Fruit fly (Drosophila melanogaster) whole organism, embryonic: Measurements from ENCODE around the gene pdm2.

Experiments used
- Antp ChIP-seq: fragments of 200-800 bp; sonication (Bioruptor generic); optimal IDR thresholded peaks from 3 replicates; lab custom pipeline; 2016; ENCODE audit warnings: missing biosample characterization, missing genetic modification characterization
- B-H1 ChIP-seq: fragments of 200-800 bp; sonication (Bioruptor generic); IDR thresholded peaks from 3 replicates; pipeline ENCODE4 v1.3.6; 2022; ENCODE audit warnings: missing biosample characterization, missing genetic modification characterization
- CG10267 ChIP-seq: fragments of 200-800 bp; sonication (Bioruptor generic); optimal IDR thresholded peaks from 2 replicates; lab custom pipeline; 2018; ENCODE audit warnings: missing biosample characterization, mild to moderate bottlenecking, missing genetic modification characterization, moderate library complexity
- CG10543 ChIP-seq: fragments of 200-800 bp; sonication (Bioruptor generic); optimal IDR thresholded peaks from 3 replicates; lab custom pipeline; 2017; ENCODE audit warnings: missing biosample characterization, mild to moderate bottlenecking, missing genetic modification characterization, moderate library complexity
- CG11695 ChIP-seq: fragments of 200-800 bp; sonication (Bioruptor generic); IDR thresholded peaks from 3 replicates; pipeline ENCODE4 v1.3.6; 2022; ENCODE audit warnings: missing biosample characterization, missing genetic modification characterization
- CG13296 ChIP-seq: fragments of 200-800 bp; sonication (Bioruptor generic); optimal IDR thresholded peaks from 3 replicates; lab custom pipeline; 2018; ENCODE audit warnings: missing biosample characterization, mild to moderate bottlenecking, missing genetic modification characterization
- CG14441 ChIP-seq: fragments of 200-800 bp; sonication (Bioruptor generic); IDR thresholded peaks from 2 replicates; pipeline ENCODE4 v1.3.6; 2022; ENCODE audit warnings: missing biosample characterization, missing genetic modification characterization
- CG17568 ChIP-seq: fragments of 200-800 bp; sonication (Bioruptor generic); optimal IDR thresholded peaks from 2 replicates; lab custom pipeline; 2018; ENCODE audit warnings: missing biosample characterization, mild to moderate bottlenecking, missing genetic modification characterization, moderate library complexity
- CG18619 ChIP-seq: fragments of 200-800 bp; sonication (Bioruptor generic); optimal IDR thresholded peaks from 3 replicates; lab custom pipeline; 2017; ENCODE audit warnings: missing biosample characterization, mild to moderate bottlenecking, missing genetic modification characterization
- CG32772 ChIP-seq: fragments of 200-800 bp; sonication (Bioruptor generic); IDR thresholded peaks from 2 replicates; pipeline ENCODE4 v1.3.6; 2022; ENCODE audit warnings: missing biosample characterization, missing genetic modification characterization
- CG43689 ChIP-seq: fragments of 200-800 bp; sonication (Bioruptor generic); IDR thresholded peaks from 2 replicates; pipeline ENCODE4 v1.3.6; 2022; ENCODE audit warnings: missing biosample characterization, missing genetic modification characterization
- CG4854 ChIP-seq: fragments of 200-800 bp; sonication (Bioruptor generic); optimal IDR thresholded peaks from 2 replicates; lab custom pipeline; 2016; ENCODE audit warnings: missing biosample characterization, missing genetic modification characterization, inconsistent platforms
- CG6272 ChIP-seq: fragments of 200-800 bp; sonication (Bioruptor generic); IDR thresholded peaks from 2 replicates; pipeline ENCODE4 v1.3.6; 2022; ENCODE audit warnings: missing biosample characterization, missing genetic modification characterization
- CG9797 ChIP-seq: fragments of 200-800 bp; sonication (Bioruptor generic); optimal IDR thresholded peaks from 3 replicates; lab custom pipeline; 2018; ENCODE audit warnings: missing biosample characterization, mild to moderate bottlenecking, missing genetic modification characterization
- CG9817 ChIP-seq: fragments of 200-800 bp; sonication (Bioruptor generic); optimal IDR thresholded peaks from 2 replicates; lab custom pipeline; 2018; ENCODE audit warnings: missing biosample characterization, mild to moderate bottlenecking, missing genetic modification characterization, moderate library complexity
- CG9932 ChIP-seq: fragments of 200-800 bp; sonication (Bioruptor generic); IDR thresholded peaks from 2 replicates; pipeline ENCODE4 v1.3.6; 2022; ENCODE audit warnings: missing biosample characterization, missing genetic modification characterization
- CHES-1-like ChIP-seq: fragments of 200-800 bp; sonication (Bioruptor generic); optimal IDR thresholded peaks from 2 replicates; lab custom pipeline; 2016; ENCODE audit warnings: missing biosample characterization, missing genetic modification characterization
- Dfd ChIP-seq, 2 experiments: fragments of >200 bp; optimal IDR thresholded peaks; 2 replicates each; lab custom pipeline; 2017; ENCODE audit warnings: missing biosample characterization in 2 of 2, missing genetic modification characterization in 2 of 2
- ERR ChIP-seq: fragments of 200-800 bp; sonication (Bioruptor generic); optimal IDR thresholded peaks from 2 replicates; lab custom pipeline; 2016; ENCODE audit warnings: missing biosample characterization, missing genetic modification characterization
- Ets65A ChIP-seq: fragments of 200-800 bp; sonication (Bioruptor generic); peaks from one replicate; lab custom pipeline; 2016; ENCODE audit warnings: missing biosample characterization, missing genetic modification characterization
- Fer2 ChIP-seq: fragments of 200-800 bp; sonication (Bioruptor generic); optimal IDR thresholded peaks from 2 replicates; lab custom pipeline; 2018; ENCODE audit warnings: missing biosample characterization, mild to moderate bottlenecking, missing genetic modification characterization, moderate library complexity
- HLH54F ChIP-seq: fragments of 200-800 bp; sonication (Bioruptor generic); optimal IDR thresholded peaks from 3 replicates; lab custom pipeline; 2016; ENCODE audit warnings: missing biosample characterization, missing genetic modification characterization
- Hr78 ChIP-seq, 2 experiments: fragments of 200-800 bp in 1 of 2; fragments of >200 bp in 1 of 2; sonication (Bioruptor generic) in 1 of 2; optimal IDR thresholded peaks; 2 replicates each; lab custom pipeline; 2017 to 2019; ENCODE audit warnings: missing biosample characterization in 2 of 2, missing genetic modification characterization in 2 of 2, mild to moderate bottlenecking in 1 of 2, moderate library complexity in 1 of 2
- NC2α ChIP-seq: fragments of 200-800 bp; sonication (Bioruptor generic); optimal IDR thresholded peaks from 2 replicates; lab custom pipeline; 2016; ENCODE audit warnings: missing biosample characterization, missing genetic modification characterization
- NK7.1 ChIP-seq: fragments of 200-800 bp; sonication (Bioruptor generic); optimal IDR thresholded peaks from 3 replicates; lab custom pipeline; 2016; ENCODE audit warnings: missing biosample characterization, missing genetic modification characterization
- Nf-YA ChIP-seq: fragments of 200-800 bp; sonication (Bioruptor generic); IDR thresholded peaks from 2 replicates; pipeline ENCODE4 v1.3.6; 2022; ENCODE audit warnings: missing biosample characterization, missing genetic modification characterization
- Oli ChIP-seq: fragments of 200-800 bp; sonication (Bioruptor generic); optimal IDR thresholded peaks from 2 replicates; lab custom pipeline; 2018; ENCODE audit warnings: missing biosample characterization, mild to moderate bottlenecking, missing genetic modification characterization, moderate library complexity
- Ravus ChIP-seq: fragments of 200-800 bp; sonication (Bioruptor generic); IDR thresholded peaks from 2 replicates; pipeline ENCODE4 v1.3.6; 2022; ENCODE audit warnings: missing biosample characterization, missing genetic modification characterization
- Ssrp ChIP-seq: fragments of 200-800 bp; sonication (Bioruptor generic); optimal IDR thresholded peaks from 2 replicates; lab custom pipeline; 2018; ENCODE audit warnings: missing biosample characterization, mild to moderate bottlenecking, missing genetic modification characterization, moderate library complexity
- amos ChIP-seq: fragments of 200-800 bp; sonication (Bioruptor generic); IDR thresholded peaks from 2 replicates; pipeline ENCODE4 v1.3.6; 2022; ENCODE audit warnings: missing biosample characterization, missing genetic modification characterization; ENCODE audit not compliant: partially characterized antibody
- ap ChIP-seq: fragments of 200-800 bp; sonication (Bioruptor generic); IDR thresholded peaks from 2 replicates; pipeline ENCODE4 v1.3.6; 2022; ENCODE audit warnings: missing biosample characterization, missing genetic modification characterization
- bab2 ChIP-seq: fragments of 200-800 bp; sonication (Bioruptor generic); optimal IDR thresholded peaks from 2 replicates; lab custom pipeline; 2016; ENCODE audit warnings: missing biosample characterization, missing genetic modification characterization
- bcd ChIP-seq: fragments of 200-800 bp; sonication (Bioruptor generic); optimal IDR thresholded peaks from 2 replicates; lab custom pipeline; 2017; ENCODE audit warnings: missing biosample characterization, mild to moderate bottlenecking, missing genetic modification characterization
- cas ChIP-seq: fragments of 200-800 bp; sonication (Bioruptor generic); IDR thresholded peaks from 2 replicates; pipeline ENCODE4 v1.3.6; 2022; ENCODE audit warnings: missing biosample characterization, missing genetic modification characterization
- ems ChIP-seq: fragments of 200-800 bp; sonication (Bioruptor generic); optimal IDR thresholded peaks from 3 replicates; lab custom pipeline; 2016; ENCODE audit warnings: missing biosample characterization, missing genetic modification characterization
- esg ChIP-seq: fragments of 200-800 bp; sonication (Bioruptor generic); conservative IDR thresholded peaks from 2 replicates; pipeline ENCODE4 v1.3.6; 2022; ENCODE audit warnings: missing biosample characterization, missing genetic modification characterization
- ewg ChIP-seq: fragments of 200-800 bp; sonication (Bioruptor generic); optimal IDR thresholded peaks from 3 replicates; lab custom pipeline; 2017; ENCODE audit warnings: mild to moderate bottlenecking, missing biosample characterization, missing genetic modification reagents, missing genetic modification characterization
- eyg ChIP-seq: fragments of 200-800 bp; sonication (Bioruptor generic); optimal IDR thresholded peaks from 3 replicates; lab custom pipeline; 2016; ENCODE audit warnings: missing biosample characterization, missing genetic modification characterization
- ftz-f1 ChIP-seq: fragments of 200-800 bp; sonication (Bioruptor generic); optimal IDR thresholded peaks from 2 replicates; lab custom pipeline; 2016; ENCODE audit warnings: missing biosample characterization, missing genetic modification characterization
- fu2 ChIP-seq: fragments of 200-800 bp; sonication (Bioruptor generic); optimal IDR thresholded peaks from 2 replicates; lab custom pipeline; 2016; ENCODE audit warnings: missing biosample characterization, missing genetic modification characterization
- grn ChIP-seq: fragments of 200-800 bp; sonication (Bioruptor generic); optimal IDR thresholded peaks from 3 replicates; lab custom pipeline; 2017; ENCODE audit warnings: missing biosample characterization, missing genetic modification characterization
- h ChIP-seq: fragments of >200 bp; optimal IDR thresholded peaks from 2 replicates; lab custom pipeline; 2017
- hth ChIP-seq: fragments of >200 bp; optimal IDR thresholded peaks from 2 replicates; lab custom pipeline; 2017; ENCODE audit warnings: inconsistent platforms
- kah ChIP-seq: fragments of 200-800 bp; sonication (Bioruptor generic); optimal IDR thresholded peaks from 2 replicates; lab custom pipeline; 2018; ENCODE audit warnings: missing biosample characterization, mild to moderate bottlenecking, missing genetic modification characterization
- nmo ChIP-seq: fragments of 200-800 bp; sonication (Bioruptor generic); optimal IDR thresholded peaks from 2 replicates; lab custom pipeline; 2018; ENCODE audit warnings: missing biosample characterization, mild to moderate bottlenecking, missing genetic modification characterization, moderate library complexity
- onecut ChIP-seq: fragments of 200-800 bp; sonication (Bioruptor generic); IDR thresholded peaks from 2 replicates; pipeline ENCODE4 v1.3.6; 2022; ENCODE audit warnings: missing biosample characterization, missing genetic modification characterization
- org-1 ChIP-seq: fragments of 200-800 bp; sonication (Bioruptor generic); optimal IDR thresholded peaks from 2 replicates; lab custom pipeline; 2017; ENCODE audit warnings: missing biosample characterization, missing genetic modification characterization
- phol ChIP-seq: fragments of 200-800 bp; sonication (Bioruptor generic); optimal IDR thresholded peaks from 3 replicates; lab custom pipeline; 2018; ENCODE audit warnings: missing biosample characterization, mild to moderate bottlenecking, missing genetic modification characterization, moderate library complexity
- rib ChIP-seq: fragments of 200-800 bp; sonication (Bioruptor generic); IDR thresholded peaks from 2 replicates; pipeline ENCODE4 v1.3.6; 2022; ENCODE audit warnings: missing biosample characterization, missing genetic modification characterization
- shn ChIP-seq: fragments of 200-800 bp; sonication (Bioruptor generic); optimal IDR thresholded peaks from 3 replicates; lab custom pipeline; 2016; ENCODE audit warnings: missing biosample characterization, missing genetic modification characterization

Gene pdm2

dm6 chr2L:12718437-12719376 is 61.7 kb downstream of the pdm2 start, which contains the start of gene MRP (continued):
- no peak for TF ChIP-seq Ets65A (GFP tag; lab: Kevin White, UChicago)
- TF ChIP-seq shn (GFP tag; lab: Kevin White, UChicago): no peak
- TF ChIP-seq eyg (GFP tag; lab: Kevin White, UChicago): no peak
- peak; percentile 67; the same call in 1 of the 2 replicates for TF ChIP-seq rib (GFP tag; lab: Robert Waterston, UW)
- TF ChIP-seq Dfd (GFP tag; optimal IDR thresholded peaks at IDR 0.05; lab: Kevin White, UChicago): no peak
- TF ChIP-seq CG9797: no peak
- no peak for TF ChIP-seq Oli (tag; lab: Kevin White, UChicago)
- peak; percentile 10 for TF ChIP-seq CHES-1-like (GFP tag; lab: Kevin White, UChicago)
- TF ChIP-seq Nf-YA (GFP tag; lab: Robert Waterston, UW): 0 out of 2 replicates have a peak, but pooled peaks have one; percentile 16
- no peak for TF ChIP-seq CG13296 (GFP tag; lab: Kevin White, UChicago)
- no peak for TF ChIP-seq CG43689 (GFP tag; lab: Robert Waterston, UW)
- no peak for TF ChIP-seq Hr78 (GFP tag; optimal IDR thresholded peaks at IDR 0.05; lab: Kevin White, UChicago)
- TF ChIP-seq CG32772: no peak
- TF ChIP-seq Antp: no peak
- no peak; the same call in 2 of the 3 replicates for TF ChIP-seq B-H1
- TF ChIP-seq CG18619 (GFP tag; lab: Kevin White, UChicago): no peak
- TF ChIP-seq esg (GFP tag; lab: Robert Waterston, UW): no peak
- TF ChIP-seq hth (lab: Kevin White, UChicago): no peak
- no peak; the same call in 1 of the 2 replicates for TF ChIP-seq amos (GFP tag; lab: Robert Waterston, UW)
- no peak for TF ChIP-seq phol
- no peak for TF ChIP-seq CG11695
- no peak for TF ChIP-seq NK7.1 (GFP tag; lab: Kevin White, UChicago)
- TF ChIP-seq org-1 (GFP tag; lab: Kevin White, UChicago): no peak
- no peak for TF ChIP-seq onecut (GFP tag; lab: Robert Waterston, UW)
- TF ChIP-seq CG14441 (GFP tag; lab: Robert Waterston, UW): peak; percentile 35; the same call in 1 of the 2 replicates
- TF ChIP-seq CG10543 (GFP tag; lab: Kevin White, UChicago): peak; percentile 66
- TF ChIP-seq ERR: no peak
- TF ChIP-seq fu2 (GFP tag; lab: Kevin White, UChicago): no peak
- TF ChIP-seq grn (GFP tag; lab: Kevin White, UChicago): peak; percentile 26
- no peak for TF ChIP-seq CG6272 (GFP tag; lab: Robert Waterston, UW)
- TF ChIP-seq h (lab: Kevin White, UChicago): no peak
- no peak for TF ChIP-seq NC2α (GFP tag; lab: Kevin White, UChicago)
- TF ChIP-seq HLH54F (GFP tag; lab: Kevin White, UChicago): no peak
- no peak for TF ChIP-seq Fer2 (tag; lab: Kevin White, UChicago)
- no peak for TF ChIP-seq CG4854 (GFP tag; lab: Kevin White, UChicago)
- peak; percentile 31; the same call in 1 of the 2 replicates for TF ChIP-seq CG9932 (GFP tag; lab: Robert Waterston, UW)
- TF ChIP-seq CG9817 (tag; lab: Kevin White, UChicago): no peak
- no peak for TF ChIP-seq cas
- no peak for TF ChIP-seq bab2 (GFP tag; lab: Kevin White, UChicago)
- no peak for TF ChIP-seq ems
- no peak for TF ChIP-seq bcd
- peak; percentile 64 for TF ChIP-seq ftz-f1 (GFP tag; lab: Kevin White, UChicago)
- TF ChIP-seq ewg (GFP tag; lab: Kevin White, UChicago): no peak
- no peak for TF ChIP-seq nmo (GFP tag; lab: Kevin White, UChicago)
- TF ChIP-seq Ssrp (tag; lab: Kevin White, UChicago): no peak
- TF ChIP-seq kah: peak; percentile 53
- no peak for TF ChIP-seq ap (GFP tag; lab: Robert Waterston, UW)
- TF ChIP-seq CG10267 (tag; lab: Kevin White, UChicago): no peak
- no peak for TF ChIP-seq CG17568 (GFP tag; lab: Kevin White, UChicago)
- no peak for TF ChIP-seq Ravus
